Worm (Caenorhabditis elegans): ENCODE measurements around the gene nas-4.

The nas-4 gene

DNA sequence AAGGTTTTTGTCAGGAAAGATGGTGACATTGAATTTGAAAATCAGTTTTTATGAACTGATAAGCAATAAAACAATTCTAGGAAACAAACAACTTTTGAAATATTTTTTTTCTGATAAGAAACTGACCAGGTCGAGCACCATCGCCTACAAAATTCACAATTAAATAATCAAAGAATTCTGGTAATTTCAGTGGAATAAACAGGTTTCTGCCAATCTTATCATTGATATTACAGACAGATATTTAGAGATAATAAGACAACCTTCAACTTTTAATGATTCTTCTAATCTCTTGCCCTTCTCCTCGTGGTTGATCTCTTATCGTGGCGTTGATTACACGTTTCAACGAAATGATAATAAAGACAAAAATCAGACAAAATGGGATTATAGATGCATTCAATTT is 19.1 kb downstream of the nas-4 start (continued):
- no peak for TF ChIP-seq zim-3 (tag; optimal IDR thresholded peaks at IDR 0.05)
- no peak for TF ChIP-seq ceh-27 (GFP tag; optimal IDR thresholded peaks at IDR 0.05)
- TF ChIP-seq F57A8.1 (GFP tag; optimal IDR thresholded peaks at IDR 0.05): no peak
- peak; percentile 82 for TF ChIP-seq nhr-80 (tag; optimal IDR thresholded peaks at IDR 0.05)
- no peak for TF ChIP-seq K12H6.12 (tag; optimal IDR thresholded peaks at IDR 0.05)
- TF ChIP-seq F23B12.7 (tag; optimal IDR thresholded peaks at IDR 0.05; ENCODE audit: insufficient read depth): no peak
- TF ChIP-seq xnd-1 (tag; optimal IDR thresholded peaks at IDR 0.05): no peak
- TF ChIP-seq madf-8 (GFP tag; conservative IDR thresholded peaks at IDR 0.05): no peak
- no peak for TF ChIP-seq ets-4 (GFP tag; optimal IDR thresholded peaks at IDR 0.05)
- no peak for TF ChIP-seq unc-130 (GFP tag; optimal IDR thresholded peaks at IDR 0.05)
- no peak for TF ChIP-seq snpc-4 (GFP tag; optimal IDR thresholded peaks at IDR 0.05)
- TF ChIP-seq snpc-4 (tag; optimal IDR thresholded peaks at IDR 0.05): no peak
- no peak for TF ChIP-seq F49E8.2 (tag; optimal IDR thresholded peaks at IDR 0.05; ENCODE audit: insufficient read depth)
- peak; percentile 11 for TF ChIP-seq F22D6.2 (tag; optimal IDR thresholded peaks at IDR 0.05)
- TF ChIP-seq hlh-12 (tag; optimal IDR thresholded peaks at IDR 0.05): no peak
- TF ChIP-seq him-1 (tag; optimal IDR thresholded peaks at IDR 0.05): no peak
- no peak; the same call in 1 of the 2 replicates for TF ChIP-seq dox-1 (GFP tag; IDR thresholded peaks at IDR 0.05)
- TF ChIP-seq cebp-1 (GFP tag; IDR thresholded peaks at IDR 0.05): no peak
- TF ChIP-seq cebp-1 (tag; optimal IDR thresholded peaks at IDR 0.05): peak; percentile 19
- TF ChIP-seq atf-7 (tag; optimal IDR thresholded peaks at IDR 0.05): peak; percentile 57
- TF ChIP-seq madf-6 (GFP tag; IDR thresholded peaks at IDR 0.05): no peak
- no peak for TF ChIP-seq lag-1 (GFP tag; IDR thresholded peaks at IDR 0.05)
- no peak for TF ChIP-seq nfya-1 (tag; optimal IDR thresholded peaks at IDR 0.05; ENCODE audit: borderline replicate concordance, insufficient read depth)
- no peak for TF ChIP-seq nfyb-1 (GFP tag; IDR thresholded peaks at IDR 0.05)
- no peak for TF ChIP-seq aptf-2 (GFP tag; conservative IDR thresholded peaks at IDR 0.05)
- no peak for TF ChIP-seq ceh-100 (GFP tag; IDR thresholded peaks at IDR 0.05)

DNA sequence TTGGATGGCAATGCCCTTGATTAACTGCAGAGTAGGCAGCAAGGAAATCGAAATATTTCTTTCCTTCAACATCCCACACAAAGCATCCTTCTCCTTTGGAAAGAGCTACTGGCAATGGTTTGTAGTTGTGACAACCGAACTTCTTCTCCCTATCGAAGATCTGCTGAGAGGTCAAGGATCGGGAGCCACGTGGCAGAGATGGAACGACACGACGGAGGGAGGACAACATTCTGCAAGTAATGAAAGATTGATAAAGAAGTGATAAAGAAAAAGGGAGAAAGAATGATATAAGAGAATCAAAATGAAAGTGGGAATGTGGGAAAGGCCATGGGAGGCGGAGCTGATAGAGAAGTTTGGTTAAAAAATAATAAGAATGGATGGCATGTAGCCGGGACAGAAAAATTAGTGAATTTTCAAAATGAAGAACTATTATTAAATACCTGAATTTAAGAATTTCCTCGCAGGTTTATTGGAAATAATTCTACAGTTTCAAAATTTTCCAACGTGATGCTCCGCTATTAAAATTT is 19.7 kb downstream of the nas-4 start, which contains the start of gene oatr-1:
Gene oatr-1 (minus strand): TSS at position 477 of the 527 bp plus-strand sequence.
- TF ChIP-seq ama-1 (optimal IDR thresholded peaks at IDR 0.05) (peak; percentile 10), ama-1 (GFP tag; optimal IDR thresholded peaks at IDR 0.05) (no peak), C17E4.6 (GFP tag; IDR thresholded peaks at IDR 0.05) (no peak)

ce11 chrIII:6390644-6391043 is 24.8 kb downstream of the nas-4 start, which contains the start of gene smrc-1:
Gene smrc-1, plus strand, starts transcription at chrIII:6390944.
- no peak for TF ChIP-seq D2030.7 (GFP tag; IDR thresholded peaks at IDR 0.05)
- no peak for TF ChIP-seq rec-8 (tag; optimal IDR thresholded peaks at IDR 0.05)
- no peak for TF ChIP-seq ztf-6 (GFP tag; IDR thresholded peaks at IDR 0.05)
- TF ChIP-seq let-607 (tag; optimal IDR thresholded peaks at IDR 0.05): no peak
- no peak for TF ChIP-seq ccch-3 (GFP tag; optimal IDR thresholded peaks at IDR 0.05)
- no peak for TF ChIP-seq die-1 (tag; optimal IDR thresholded peaks at IDR 0.05)
- TF ChIP-seq lsl-1 (GFP tag; optimal IDR thresholded peaks at IDR 0.05): no peak
- TF ChIP-seq B0261.1 (tag; optimal IDR thresholded peaks at IDR 0.05): no peak
- no peak for TF ChIP-seq lag-1 (GFP tag; IDR thresholded peaks at IDR 0.05)
- no peak for TF ChIP-seq dpff-1 (tag; optimal IDR thresholded peaks at IDR 0.05)
- no peak for TF ChIP-seq F57C9.4 (tag; optimal IDR thresholded peaks at IDR 0.05)
- no peak for TF ChIP-seq rcor-1 (GFP tag; IDR thresholded peaks at IDR 0.05)
